Worm (Caenorhabditis elegans) whole organism, L4 larva: ENCODE data around the gene dct-17.

Experiments
- T26A8.4 ChIP-seq: fragments of 200-800 bp; sonication (Bioruptor generic); IDR thresholded peaks from 2 replicates; pipeline ENCODE4 v1.3.6; 2022; ENCODE audit warnings: missing genetic modification characterization, missing compliant biosample characterization
- fkh-10 ChIP-seq: fragments of 150-350 bp; optimal IDR thresholded peaks from 2 replicates; lab custom pipeline; 2014; ENCODE audit warnings: missing biosample characterization, missing genetic modification reagents, missing genetic modification characterization
- lin-13 ChIP-seq: fragments of 150-350 bp; optimal IDR thresholded peaks from 2 replicates; lab custom pipeline; 2014; ENCODE audit warnings: missing biosample characterization, missing genetic modification reagents, missing genetic modification characterization
- lin-15B ChIP-seq: fragments of 150-350 bp; sonication (generic microtip); optimal IDR thresholded peaks from 3 replicates; lab custom pipeline; 2014; ENCODE audit warnings: missing biosample characterization, missing genetic modification characterization
- lin-39 ChIP-seq: fragments of 150-350 bp; optimal IDR thresholded peaks from 2 replicates; lab custom pipeline; 2014; ENCODE audit warnings: missing biosample characterization, missing genetic modification reagents, missing genetic modification characterization
- zip-11 ChIP-seq: fragments of 200-800 bp; sonication (Bioruptor generic); IDR thresholded peaks from 2 replicates; pipeline ENCODE4 v1.3.6; 2022; ENCODE audit warnings: missing genetic modification characterization, missing compliant biosample characterization

DNA sequence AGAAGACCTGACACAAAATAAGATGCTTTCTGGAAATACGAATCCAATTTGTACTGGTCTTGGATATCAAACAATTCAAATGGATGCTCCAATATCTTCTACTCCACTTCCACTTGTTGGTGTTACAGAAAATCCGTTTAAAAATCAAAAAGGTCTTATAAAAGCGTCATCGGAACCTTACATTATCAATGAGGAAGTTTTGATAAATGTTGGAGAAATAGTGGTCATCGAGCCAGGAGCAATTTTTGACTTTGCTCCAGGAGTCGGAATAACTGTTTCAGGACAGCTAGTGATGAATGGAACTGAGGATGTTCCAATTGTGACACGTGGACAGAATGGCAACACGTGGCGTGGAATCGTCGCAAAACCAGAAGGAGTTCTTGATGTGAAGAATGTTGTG, 36.5 kb downstream of the dct-17 start:
- TF ChIP-seq lin-13 (GFP tag; lab: Kevin White, UChicago), result no peak
- TF ChIP-seq T26A8.4 (GFP tag; lab: Robert Waterston, UW), result no peak
- no peak for TF ChIP-seq zip-11 (GFP tag; lab: Robert Waterston, UW)
- TF ChIP-seq fkh-10 (GFP tag; lab: Kevin White, UChicago), result no peak
- no peak for TF ChIP-seq lin-15B (tag; lab: Kevin White, UChicago)
- TF ChIP-seq lin-39, result no peak
